Fruit fly (Drosophila melanogaster) S2 (cell line): ENCODE data around the gene CG13460.

ENCODE experiments used
- CG8478 ChIP-seq: fragments of >200 bp; optimal IDR thresholded peaks from 2 replicates; lab custom pipeline; 2018
- CTCF ChIP-seq, 2 experiments: fragments of >200 bp; optimal IDR thresholded peaks; 2 replicates each; lab custom pipeline; 2018

DNA sequence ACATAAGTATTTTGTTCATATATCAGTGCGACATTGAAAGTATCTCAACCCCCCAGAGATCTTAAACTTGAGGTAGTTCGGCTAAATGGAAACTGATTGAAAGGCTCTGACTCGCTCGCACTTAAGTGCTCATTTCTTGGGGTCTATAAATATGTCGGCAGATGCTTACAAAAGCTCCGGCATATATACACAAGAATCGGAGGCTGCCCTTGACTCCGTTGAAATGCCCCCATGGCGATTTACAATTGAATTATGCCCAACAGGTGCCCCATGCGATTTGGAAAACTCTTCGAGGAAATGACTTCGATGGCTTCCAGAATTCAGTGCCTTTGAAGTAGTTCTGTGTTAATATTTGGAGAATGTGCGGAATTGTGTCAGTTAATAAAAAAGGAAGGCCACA lies 12.2 kb upstream of the CG13460 start:
- TF ChIP-seq CG8478 (lab: Kevin White, UChicago) (no peak), CTCF (optimal IDR thresholded peaks at IDR 0.05; lab: Kevin White, UChicago) (no peak)
